Worm (Caenorhabditis elegans) whole organism, mixed stage, embryonic: ENCODE measurements around the gene F07E5.5.
"Not testable (repeated sequence)": the region's sequence is repeated elsewhere in the genome, so short reads cannot be mapped to it uniquely, and the experiment has no call there.

Source experiments
- elt-1 ChIP-seq: sonication (generic microtip); optimal IDR thresholded peaks from 2 replicates; lab custom pipeline; 2017; ENCODE audit warnings: missing genetic modification characterization, mild to moderate bottlenecking, missing compliant biosample characterization, antibody characterized with exemption, moderate library complexity, borderline replicate concordance; ENCODE audit not compliant: insufficient read depth
- mep-1 ChIP-seq: fragments of 150-350 bp; optimal IDR thresholded peaks from 2 replicates; lab custom pipeline; 2017; ENCODE audit warnings: missing biosample characterization, missing genetic modification reagents, missing genetic modification characterization, inconsistent platforms
- tbx-8 ChIP-seq: fragments of 200-800 bp; sonication (Bioruptor generic); optimal IDR thresholded peaks from 2 replicates; lab custom pipeline; 2018; ENCODE audit warnings: mild to moderate bottlenecking, missing genetic modification characterization, moderate library complexity, missing compliant biosample characterization

DNA sequence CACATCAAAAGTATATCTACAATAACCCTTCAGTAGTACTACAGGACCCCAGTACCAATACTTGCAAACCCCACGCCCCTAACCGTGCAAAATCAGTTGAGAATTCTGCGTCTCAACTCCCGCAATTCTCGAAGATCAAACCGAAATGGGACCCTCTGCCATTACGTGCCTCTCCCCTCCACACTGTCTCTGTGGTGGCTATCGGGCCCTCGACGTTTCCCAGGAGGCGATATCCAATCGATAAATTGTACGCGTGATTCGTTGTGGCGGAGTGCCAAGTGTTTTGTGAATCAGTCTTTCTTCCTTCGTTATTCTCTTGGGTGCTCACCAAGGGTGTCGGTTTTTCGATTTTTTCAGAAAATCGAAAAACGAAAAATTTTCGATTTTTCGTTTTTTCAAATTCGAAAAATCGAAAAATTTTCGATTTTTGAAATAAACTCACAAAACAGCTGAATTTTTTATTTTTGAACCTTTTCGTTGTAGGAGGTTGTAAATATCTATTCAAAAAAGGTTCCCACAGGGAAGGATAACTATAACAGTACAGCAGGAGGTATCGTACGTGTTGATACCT is 8.7 kb upstream of the F07E5.5 start, which contains the start of gene F07E5.12:
- TF ChIP-seq mep-1; tbx-8 (GFP tag; lab: Kevin White, UChicago); elt-1 (tag; lab: Kevin White, UChicago): not testable (repeated sequence)
